Worm (Caenorhabditis elegans) whole organism, young adult: ENCODE results near the gene gpa-3.

Source experiments
- B0035.1 ChIP-seq: sonication (generic microtip); optimal IDR thresholded peaks from 2 replicates; lab custom pipeline; 2016; ENCODE audit warnings: missing genetic modification characterization, mild to moderate bottlenecking, missing compliant biosample characterization, missing genotype, missing genetic modification reagents
- B0261.1 ChIP-seq: sonication (generic microtip); optimal IDR thresholded peaks from 2 replicates; lab custom pipeline; 2016; ENCODE audit warnings: mild to moderate bottlenecking, missing genetic modification characterization, moderate library complexity, missing compliant biosample characterization
- C06A6.2 ChIP-seq: fragments of 200-800 bp; sonication (Bioruptor generic); conservative IDR thresholded peaks from 2 replicates; pipeline ENCODE4 v1.3.6; 2022; ENCODE audit warnings: missing genetic modification characterization, missing compliant biosample characterization
- F10E7.11 ChIP-seq: sonication (generic microtip); optimal IDR thresholded peaks from 2 replicates; lab custom pipeline; 2017; ENCODE audit warnings: mild to moderate bottlenecking, missing genetic modification characterization, moderate library complexity, missing compliant biosample characterization
- F33H1.4 ChIP-seq: fragments of 200-800 bp; sonication (Bioruptor generic); IDR thresholded peaks from 2 replicates; pipeline ENCODE4 v1.3.6; 2022; ENCODE audit warnings: missing genetic modification reagents, missing genetic modification characterization, missing compliant biosample characterization
- F49E8.2 ChIP-seq: sonication (generic microtip); optimal IDR thresholded peaks from 3 replicates; lab custom pipeline; 2017; ENCODE audit warnings: missing genetic modification characterization, mild to moderate bottlenecking, missing compliant biosample characterization, antibody characterized with exemption, moderate library complexity; ENCODE audit not compliant: insufficient read depth
- F57A8.1 ChIP-seq: fragments of 200-800 bp; sonication (Bioruptor generic); optimal IDR thresholded peaks from 2 replicates; lab custom pipeline; 2018; ENCODE audit warnings: mild to moderate bottlenecking, missing genetic modification characterization, moderate library complexity, missing compliant biosample characterization
- F57C9.4 ChIP-seq: sonication (generic microtip); optimal IDR thresholded peaks from 2 replicates; lab custom pipeline; 2017; ENCODE audit warnings: mild to moderate bottlenecking, missing genetic modification characterization, missing compliant biosample characterization
- K12H6.12 ChIP-seq: fragments of 200-800 bp; sonication (Bioruptor generic); optimal IDR thresholded peaks from 2 replicates; lab custom pipeline; 2018; ENCODE audit warnings: mild to moderate bottlenecking, missing genetic modification characterization, missing compliant biosample characterization
- T26A5.8 ChIP-seq: sonication (generic microtip); optimal IDR thresholded peaks from 2 replicates; lab custom pipeline; 2016; ENCODE audit warnings: missing genetic modification characterization, missing compliant biosample characterization
- Y53F4B.3 ChIP-seq: fragments of 200-800 bp; sonication (Bioruptor generic); IDR thresholded peaks from 2 replicates; pipeline ENCODE4 v1.3.6; 2022; ENCODE audit warnings: missing genetic modification reagents, missing genetic modification characterization, missing compliant biosample characterization
- Y56A3A.18 ChIP-seq: fragments of 200-800 bp; sonication (Bioruptor generic); IDR thresholded peaks from 2 replicates; pipeline ENCODE4 v1.3.6; 2022; ENCODE audit warnings: missing genetic modification reagents, missing genetic modification characterization, missing compliant biosample characterization
- aptf-2 ChIP-seq: fragments of 200-800 bp; sonication (Bioruptor generic); conservative IDR thresholded peaks from 2 replicates; pipeline ENCODE4 v1.3.6; 2022; ENCODE audit warnings: missing genetic modification reagents, missing genetic modification characterization, missing compliant biosample characterization
- attf-3 ChIP-seq: fragments of 200-800 bp; sonication (Bioruptor generic); conservative IDR thresholded peaks from 2 replicates; pipeline ENCODE4 v1.3.6; 2022; ENCODE audit warnings: missing genetic modification reagents, missing genetic modification characterization, missing compliant biosample characterization
- bed-1 ChIP-seq: fragments of 200-800 bp; sonication (Bioruptor generic); IDR thresholded peaks from 2 replicates; pipeline ENCODE4 v1.3.6; 2022; ENCODE audit warnings: missing genetic modification reagents, missing genetic modification characterization, missing compliant biosample characterization
- cebp-1 ChIP-seq, 2 experiments: fragments of 200-800 bp in 1 of 2; sonication (Bioruptor generic) in 1 of 2; sonication (generic microtip) in 1 of 2; IDR thresholded peaks in 1 of 2; optimal IDR thresholded peaks in 1 of 2; 2 replicates each; pipeline versions ENCODE4 v1.3.6 to Lab custom; 2017 to 2022; ENCODE audit warnings: missing compliant biosample characterization in 2 of 2, missing genetic modification characterization in 2 of 2, mild to moderate bottlenecking in 1 of 2, missing genetic modification reagents in 1 of 2, moderate library complexity in 1 of 2
- cebp-2 ChIP-seq: fragments of 200-800 bp; sonication (Bioruptor generic); IDR thresholded peaks from 2 replicates; pipeline ENCODE4 v1.3.6; 2022; ENCODE audit warnings: missing genetic modification characterization, missing compliant biosample characterization
- ceh-100 ChIP-seq: fragments of 200-800 bp; sonication (Bioruptor generic); IDR thresholded peaks from 2 replicates; pipeline ENCODE4 v1.3.6; 2022; ENCODE audit warnings: missing genetic modification reagents, missing genetic modification characterization, missing compliant biosample characterization
- ceh-79 ChIP-seq: sonication (generic microtip); optimal IDR thresholded peaks from 2 replicates; lab custom pipeline; 2017; ENCODE audit warnings: mild to moderate bottlenecking, missing genetic modification characterization, missing compliant biosample characterization
- ceh-91 ChIP-seq: fragments of 200-800 bp; sonication (Bioruptor generic); IDR thresholded peaks from 2 replicates; pipeline ENCODE4 v1.3.6; 2022; ENCODE audit warnings: missing genetic modification reagents, missing genetic modification characterization, missing compliant biosample characterization
- chd-7 ChIP-seq: sonication (generic microtip); optimal IDR thresholded peaks from 2 replicates; lab custom pipeline; 2016; ENCODE audit warnings: mild to moderate bottlenecking, missing genetic modification characterization, moderate library complexity, missing compliant biosample characterization
- dpff-1 ChIP-seq: sonication (generic microtip); optimal IDR thresholded peaks from 2 replicates; lab custom pipeline; 2017; ENCODE audit warnings: mild to moderate bottlenecking, missing genetic modification characterization, missing compliant biosample characterization
- egl-44 ChIP-seq: fragments of 200-800 bp; sonication (Bioruptor generic); IDR thresholded peaks from 2 replicates; pipeline ENCODE4 v1.3.6; 2022; ENCODE audit warnings: missing genetic modification reagents, missing genetic modification characterization, missing compliant biosample characterization
- hmg-20 ChIP-seq: fragments of 200-800 bp; sonication (Bioruptor generic); IDR thresholded peaks from 2 replicates; pipeline ENCODE4 v1.3.6; 2022; ENCODE audit warnings: missing genetic modification reagents, missing genetic modification characterization, missing compliant biosample characterization
- let-526 ChIP-seq: fragments of 200-800 bp; sonication (Bioruptor generic); IDR thresholded peaks from 2 replicates; pipeline ENCODE4 v1.3.6; 2022; ENCODE audit warnings: missing genetic modification reagents, missing genetic modification characterization, missing compliant biosample characterization
- lin-26 ChIP-seq: fragments of 200-800 bp; sonication (Bioruptor generic); IDR thresholded peaks from 2 replicates; pipeline ENCODE4 v1.3.6; 2022; ENCODE audit warnings: missing genetic modification reagents, missing genetic modification characterization, missing compliant biosample characterization
- lin-54 ChIP-seq: fragments of 200-800 bp; sonication (Bioruptor generic); optimal IDR thresholded peaks from 2 replicates; lab custom pipeline; 2018; ENCODE audit warnings: mild to moderate bottlenecking, missing genetic modification characterization, missing compliant biosample characterization
- lsl-1 ChIP-seq: fragments of 200-800 bp; sonication (Bioruptor generic); optimal IDR thresholded peaks from 2 replicates; lab custom pipeline; 2018; ENCODE audit warnings: mild to moderate bottlenecking, missing genetic modification characterization, moderate library complexity, missing compliant biosample characterization
- lsy-27 ChIP-seq: sonication (generic microtip); optimal IDR thresholded peaks from 2 replicates; lab custom pipeline; 2017; ENCODE audit warnings: missing genetic modification characterization, mild to moderate bottlenecking, missing compliant biosample characterization, antibody characterized with exemption, missing genotype, borderline replicate concordance; ENCODE audit not compliant: insufficient read depth
- madf-8 ChIP-seq: fragments of 200-800 bp; sonication (Bioruptor generic); conservative IDR thresholded peaks from 2 replicates; pipeline ENCODE4 v1.3.6; 2022; ENCODE audit warnings: missing genetic modification reagents, missing genetic modification characterization, missing compliant biosample characterization
- mcd-1 ChIP-seq: fragments of 200-800 bp; sonication (Bioruptor generic); IDR thresholded peaks from 2 replicates; pipeline ENCODE4 v1.3.6; 2022; ENCODE audit warnings: missing genetic modification reagents, missing genetic modification characterization, missing compliant biosample characterization
- mes-4 ChIP-seq: sonication (generic microtip); optimal IDR thresholded peaks from 2 replicates; lab custom pipeline; 2016; ENCODE audit warnings: missing genotype, missing genetic modification characterization, missing compliant biosample characterization
- mxl-1 ChIP-seq: sonication (generic microtip); optimal IDR thresholded peaks from 2 replicates; lab custom pipeline; 2016; ENCODE audit warnings: missing genetic modification characterization, missing compliant biosample characterization
- nhr-120 ChIP-seq: fragments of 200-800 bp; sonication (Bioruptor generic); IDR thresholded peaks from 2 replicates; pipeline ENCODE4 v1.3.6; 2022; ENCODE audit warnings: missing genetic modification characterization, missing compliant biosample characterization
- pbrm-1 ChIP-seq: fragments of 200-800 bp; sonication (Bioruptor generic); IDR thresholded peaks from 2 replicates; pipeline ENCODE4 v1.3.6; 2022; ENCODE audit warnings: missing genetic modification reagents, missing genetic modification characterization, missing compliant biosample characterization
- rec-8 ChIP-seq, 2 experiments: sonication (generic microtip); optimal IDR thresholded peaks; 2 replicates each; lab custom pipeline; 2016; ENCODE audit warnings: mild to moderate bottlenecking in 2 of 2, missing genetic modification characterization in 2 of 2, missing genetic modification reagents in 2 of 2, missing genotype in 2 of 2, missing biosample characterization in 1 of 2, missing compliant biosample characterization in 1 of 2, moderate library complexity in 1 of 2
- sea-2 ChIP-seq: fragments of 200-800 bp; sonication (Bioruptor generic); IDR thresholded peaks from 2 replicates; pipeline ENCODE4 v1.3.6; 2022; ENCODE audit warnings: missing genetic modification characterization, missing compliant biosample characterization
- snpc-1.1 ChIP-seq: sonication (generic microtip); optimal IDR thresholded peaks from 2 replicates; lab custom pipeline; 2017; ENCODE audit warnings: missing genetic modification characterization, mild to moderate bottlenecking, missing compliant biosample characterization, antibody characterized with exemption, moderate library complexity, missing genotype, missing genetic modification reagents; ENCODE audit not compliant: insufficient read depth
- snpc-3.4 ChIP-seq: sonication (generic microtip); optimal IDR thresholded peaks from 2 replicates; lab custom pipeline; 2017; ENCODE audit warnings: missing genetic modification characterization, mild to moderate bottlenecking, missing compliant biosample characterization, antibody characterized with exemption, moderate library complexity, missing genotype, missing genetic modification reagents
- somi-1 ChIP-seq: fragments of 200-800 bp; sonication (Bioruptor generic); optimal IDR thresholded peaks from 2 replicates; lab custom pipeline; 2018; ENCODE audit warnings: mild to moderate bottlenecking, missing genetic modification characterization, missing compliant biosample characterization
- tbx-9 ChIP-seq: sonication (generic microtip); optimal IDR thresholded peaks from 2 replicates; lab custom pipeline; 2016; ENCODE audit warnings: borderline replicate concordance, missing genetic modification characterization, inconsistent platforms, missing compliant biosample characterization
- tlf-1 ChIP-seq: fragments of 200-800 bp; sonication (Bioruptor generic); optimal IDR thresholded peaks from 2 replicates; lab custom pipeline; 2018; ENCODE audit warnings: mild to moderate bottlenecking, missing genetic modification characterization, missing compliant biosample characterization
- unc-62 ChIP-seq: fragments of 150-350 bp; optimal IDR thresholded peaks from 2 replicates; lab custom pipeline; 2014; ENCODE audit warnings: missing biosample characterization, missing genetic modification reagents, missing genetic modification characterization
- xnd-1 ChIP-seq: sonication (generic microtip); optimal IDR thresholded peaks from 2 replicates; lab custom pipeline; 2016; ENCODE audit warnings: missing genotype, missing genetic modification reagents, missing genetic modification characterization, missing compliant biosample characterization
- ztf-18 ChIP-seq: sonication (generic microtip); optimal IDR thresholded peaks from 2 replicates; lab custom pipeline; 2016; ENCODE audit warnings: missing genotype, mild to moderate bottlenecking, missing genetic modification characterization, missing compliant biosample characterization
- ztf-26 ChIP-seq: sonication (generic microtip); optimal IDR thresholded peaks from 2 replicates; lab custom pipeline; 2017; ENCODE audit warnings: missing genetic modification characterization, missing compliant biosample characterization
- ztf-6 ChIP-seq: fragments of 200-800 bp; sonication (Bioruptor generic); IDR thresholded peaks from 2 replicates; pipeline ENCODE4 v1.3.6; 2022; ENCODE audit warnings: missing genetic modification reagents, missing genetic modification characterization, missing compliant biosample characterization

Gene gpa-3

ce11 chrV:9340318-9340717 is 19.3 kb downstream of the gpa-3 start:
- TF ChIP-seq mes-4 (tag; lab: Kevin White, UChicago) (no peak), lsl-1 (GFP tag; lab: Kevin White, UChicago) (no peak), ceh-100 (GFP tag; lab: Robert Waterston, UW) (peak; percentile 72), lin-54 (no peak), madf-8 (GFP tag; lab: Robert Waterston, UW) (no peak), K12H6.12 (tag; lab: Kevin White, UChicago) (peak; percentile 8), T26A5.8 (tag; lab: Kevin White, UChicago) (no peak), egl-44 (peak; percentile 72; the same call in 1 of the 2 replicates), ztf-18 (tag; lab: Kevin White, UChicago) (no peak), F49E8.2 (peak; percentile 37), rec-8 (tag; optimal IDR thresholded peaks at IDR 0.05; lab: Kevin White, UChicago) (no peak), unc-62 (GFP tag; lab: Kevin White, UChicago) (no peak), chd-7 (peak; percentile 49), cebp-1 (GFP tag; IDR thresholded peaks at IDR 0.05; lab: Robert Waterston, UW) (peak; percentile 70), cebp-1 (tag; optimal IDR thresholded peaks at IDR 0.05; lab: Kevin White, UChicago) (peak; percentile 62), cebp-2 (peak; percentile 97), F10E7.11 (tag; lab: Kevin White, UChicago) (no peak), hmg-20 (GFP tag; lab: Robert Waterston, UW) (0 out of 2 replicates have a peak, but pooled peaks have one; percentile 54), mcd-1 (peak; percentile 49; the same call in 1 of the 2 replicates), snpc-1.1 (tag; lab: Kevin White, UChicago) (no peak), tbx-9 (tag; lab: Kevin White, UChicago) (no peak), lsy-27 (tag; lab: Kevin White, UChicago) (no peak), F33H1.4 (GFP tag; lab: Robert Waterston, UW) (no peak), let-526 (no peak), somi-1 (GFP tag; lab: Kevin White, UChicago) (no peak), snpc-3.4 (tag; lab: Kevin White, UChicago) (no peak), ztf-6 (GFP tag; lab: Robert Waterston, UW) (no peak), B0261.1 (tag; lab: Kevin White, UChicago) (no peak), xnd-1 (no peak), Y53F4B.3 (GFP tag; lab: Robert Waterston, UW) (peak; percentile 36; the same call in 1 of the 2 replicates), ceh-79 (tag; lab: Kevin White, UChicago) (peak; percentile 52), aptf-2 (0 out of 2 replicates have a peak, but pooled peaks have one; percentile 27), F57C9.4 (tag; lab: Kevin White, UChicago) (no peak), pbrm-1 (GFP tag; lab: Robert Waterston, UW) (peak; percentile 80), dpff-1 (tag; lab: Kevin White, UChicago) (no peak), tlf-1 (GFP tag; lab: Kevin White, UChicago) (peak; percentile 47), mxl-1 (tag; lab: Kevin White, UChicago) (peak; percentile 23), nhr-120 (GFP tag; lab: Robert Waterston, UW) (0 out of 2 replicates have a peak, but pooled peaks have one; percentile 43), F57A8.1 (no peak), bed-1 (GFP tag; lab: Robert Waterston, UW) (0 out of 2 replicates have a peak, but pooled peaks have one; percentile 23), Y56A3A.18 (peak; percentile 94), B0035.1 (tag; lab: Kevin White, UChicago) (no peak), ceh-91 (GFP tag; lab: Robert Waterston, UW) (peak; percentile 59; the same call in 1 of the 2 replicates), C06A6.2 (GFP tag; lab: Robert Waterston, UW) (peak; percentile 80), sea-2 (peak; percentile 65; the same call in 1 of the 2 replicates), lin-26 (GFP tag; lab: Robert Waterston, UW) (peak; percentile 45), ztf-26 (tag; lab: Kevin White, UChicago) (no peak), attf-3 (GFP tag; lab: Robert Waterston, UW) (0 out of 2 replicates have a peak, but pooled peaks have one; percentile 13)
